Fruit fly (Drosophila melanogaster) whole organism, wandering third instar larva: ENCODE results near the gene Rbp1-like.

Experiments used
- Abd-B ChIP-seq: fragments of >200 bp; optimal IDR thresholded peaks from 2 replicates; lab custom pipeline; 2017; ENCODE audit warnings: missing biosample characterization, missing genetic modification characterization
- CG32264 ChIP-seq: fragments of 200-800 bp; sonication (Bioruptor generic); optimal IDR thresholded peaks from 2 replicates; lab custom pipeline; 2016; ENCODE audit warnings: missing biosample characterization, missing genetic modification characterization
- CG9705 ChIP-seq: fragments of 200-800 bp; sonication (Bioruptor generic); optimal IDR thresholded peaks from 2 replicates; lab custom pipeline; 2018; ENCODE audit warnings: missing biosample characterization, mild to moderate bottlenecking, missing genetic modification characterization
- CrebA ChIP-seq: fragments of 200-800 bp; sonication (Bioruptor generic); optimal IDR thresholded peaks from 2 replicates; lab custom pipeline; 2016; ENCODE audit warnings: missing biosample characterization, mild to moderate bottlenecking, missing genetic modification characterization, borderline replicate concordance
- Dfd ChIP-seq: fragments of >200 bp; optimal IDR thresholded peaks from 2 replicates; lab custom pipeline; 2017; ENCODE audit warnings: missing biosample characterization, missing genetic modification characterization
- GATAd ChIP-seq: sonication (Bioruptor generic); optimal IDR thresholded peaks from 2 replicates; lab custom pipeline; 2016; ENCODE audit warnings: missing biosample characterization, missing genetic modification characterization
- Hnf4 ChIP-seq: fragments of 200-800 bp; sonication (Bioruptor generic); optimal IDR thresholded peaks from 2 replicates; lab custom pipeline; 2016; ENCODE audit warnings: missing biosample characterization, mild to moderate bottlenecking, missing genetic modification characterization
- Hr78 ChIP-seq: fragments of >200 bp; optimal IDR thresholded peaks from 2 replicates; lab custom pipeline; 2017; ENCODE audit warnings: missing biosample characterization, missing genetic modification characterization
- Hr83 ChIP-seq: fragments of 200-300 bp; sonication (Bioruptor generic); optimal IDR thresholded peaks from 2 replicates; lab custom pipeline; 2016; ENCODE audit warnings: missing biosample characterization, mild to moderate bottlenecking, missing genetic modification characterization, moderate library complexity; ENCODE audit not compliant: poor library complexity, severe bottlenecking
- Jra ChIP-seq: sonication (Bioruptor generic); optimal IDR thresholded peaks from 2 replicates; lab custom pipeline; 2016; ENCODE audit warnings: missing biosample characterization, missing genetic modification characterization
- Mio ChIP-seq: sonication (Bioruptor generic); optimal IDR thresholded peaks from 2 replicates; lab custom pipeline; 2016; ENCODE audit warnings: missing biosample characterization, missing genetic modification characterization
- Myc ChIP-seq: fragments of >200 bp; optimal IDR thresholded peaks from 2 replicates; lab custom pipeline; 2017
- N ChIP-seq: fragments of >200 bp; optimal IDR thresholded peaks from 2 replicates; lab custom pipeline; 2018; ENCODE audit warnings: missing biosample characterization, missing external identifiers, missing genetic modification characterization
- OdsH ChIP-seq: fragments of 200-800 bp; sonication (Bioruptor generic); optimal IDR thresholded peaks from 2 replicates; lab custom pipeline; 2016; ENCODE audit warnings: missing biosample characterization, mild to moderate bottlenecking, missing genetic modification characterization
- Rel ChIP-seq, 2 experiments: fragments of 200-800 bp; sonication (Bioruptor generic) in 1 of 2; optimal IDR thresholded peaks; 2 replicates in 1 of 2; 3 replicates in 1 of 2; lab custom pipeline; 2016 to 2019; ENCODE audit warnings: mild to moderate bottlenecking in 2 of 2, missing biosample characterization in 2 of 2, missing genetic modification characterization in 2 of 2, moderate library complexity in 1 of 2
- Sp1 ChIP-seq: fragments of 200-800 bp; sonication (Bioruptor generic); optimal IDR thresholded peaks from 3 replicates; lab custom pipeline; 2019; ENCODE audit warnings: missing biosample characterization, mild to moderate bottlenecking, missing genetic modification characterization, moderate library complexity
- Vsx2 ChIP-seq: fragments of 200-300, 225-300 bp; sonication (Bioruptor generic); optimal IDR thresholded peaks from 2 replicates; lab custom pipeline; 2018; ENCODE audit warnings: missing biosample characterization, missing genetic modification characterization; ENCODE audit not compliant: partially characterized antibody
- br ChIP-seq: fragments of 200-800 bp; sonication (Bioruptor generic); optimal IDR thresholded peaks from 2 replicates; lab custom pipeline; 2016; ENCODE audit warnings: missing biosample characterization, missing genetic modification characterization
- brk ChIP-seq: fragments of 200-800 bp; sonication (Bioruptor generic); optimal IDR thresholded peaks from 2 replicates; lab custom pipeline; 2016; ENCODE audit warnings: missing biosample characterization, mild to moderate bottlenecking, missing genetic modification characterization
- dl ChIP-seq, 2 experiments: fragments of 175-275, 200-275 bp in 1 of 2; fragments of 200-275 bp in 1 of 2; sonication (Bioruptor generic); optimal IDR thresholded peaks; lab custom pipeline; 2018; ENCODE audit warnings: mild to moderate bottlenecking in 2 of 2, missing biosample characterization in 2 of 2, missing genetic modification characterization in 2 of 2, moderate library complexity in 2 of 2; ENCODE audit not compliant: partially characterized antibody in 2 of 2, insufficient read depth in 1 of 2
- dmrt93B ChIP-seq: fragments of 200-800 bp; sonication (Bioruptor generic); optimal IDR thresholded peaks from 2 replicates; lab custom pipeline; 2018; ENCODE audit warnings: missing biosample characterization, mild to moderate bottlenecking, missing genetic modification characterization
- dsf ChIP-seq: sonication (Bioruptor generic); optimal IDR thresholded peaks from 2 replicates; lab custom pipeline; 2016; ENCODE audit warnings: missing biosample characterization, missing genetic modification characterization, borderline replicate concordance
- ey ChIP-seq: fragments of 200-800 bp; sonication (Bioruptor generic); optimal IDR thresholded peaks from 2 replicates; lab custom pipeline; 2016; ENCODE audit warnings: missing biosample characterization, missing genetic modification characterization
- foxo ChIP-seq, 2 experiments: fragments of 200-800 bp; sonication (Bioruptor generic); optimal IDR thresholded peaks; 2 replicates in 1 of 2; 3 replicates in 1 of 2; lab custom pipeline; 2016 to 2017; ENCODE audit warnings: missing biosample characterization in 2 of 2, missing genetic modification characterization in 2 of 2
- fru ChIP-seq: fragments of 200-800 bp; sonication (Bioruptor generic); optimal IDR thresholded peaks from 3 replicates; lab custom pipeline; 2016; ENCODE audit warnings: missing biosample characterization, mild to moderate bottlenecking, missing genetic modification characterization
- h ChIP-seq: fragments of 200-800 bp; sonication (Bioruptor generic); optimal IDR thresholded peaks from 3 replicates; lab custom pipeline; 2016; ENCODE audit warnings: missing biosample characterization, mild to moderate bottlenecking, missing genetic modification characterization
- jim ChIP-seq: fragments of 175-275, 200-325 bp; sonication (Bioruptor generic); optimal IDR thresholded peaks from 2 replicates; lab custom pipeline; 2016; ENCODE audit warnings: missing biosample characterization, mild to moderate bottlenecking, missing genetic modification characterization
- lola ChIP-seq: fragments of >200 bp; optimal IDR thresholded peaks from 2 replicates; lab custom pipeline; 2017; ENCODE audit warnings: missing biosample characterization, missing genetic modification characterization
- pan ChIP-seq: fragments of >200 bp; optimal IDR thresholded peaks from 2 replicates; lab custom pipeline; 2017
- psq ChIP-seq: fragments of 200-800 bp; sonication (Bioruptor generic); optimal IDR thresholded peaks from 3 replicates; lab custom pipeline; 2017; ENCODE audit warnings: missing biosample characterization, mild to moderate bottlenecking, missing genetic modification characterization, moderate library complexity
- rgr ChIP-seq: fragments of 200-800 bp; sonication (Bioruptor generic); optimal IDR thresholded peaks from 3 replicates; lab custom pipeline; 2016; ENCODE audit warnings: missing biosample characterization, mild to moderate bottlenecking, missing genetic modification characterization
- sage ChIP-seq: fragments of 200-800 bp; sonication (Bioruptor generic); optimal IDR thresholded peaks from 2 replicates; lab custom pipeline; 2016; ENCODE audit warnings: missing biosample characterization, mild to moderate bottlenecking, missing genetic modification characterization
- sv ChIP-seq: fragments of 200-800 bp; sonication (Bioruptor generic); optimal IDR thresholded peaks from 3 replicates; lab custom pipeline; 2016; ENCODE audit warnings: missing biosample characterization, missing genetic modification characterization
- tai ChIP-seq: sonication (Bioruptor generic); optimal IDR thresholded peaks from 2 replicates; lab custom pipeline; 2016; ENCODE audit warnings: missing biosample characterization, missing genetic modification characterization
- woc ChIP-seq: sonication (Bioruptor generic); optimal IDR thresholded peaks from 2 replicates; lab custom pipeline; 2016; ENCODE audit warnings: missing biosample characterization, mild to moderate bottlenecking, missing genetic modification characterization

The Rbp1-like gene

DNA sequence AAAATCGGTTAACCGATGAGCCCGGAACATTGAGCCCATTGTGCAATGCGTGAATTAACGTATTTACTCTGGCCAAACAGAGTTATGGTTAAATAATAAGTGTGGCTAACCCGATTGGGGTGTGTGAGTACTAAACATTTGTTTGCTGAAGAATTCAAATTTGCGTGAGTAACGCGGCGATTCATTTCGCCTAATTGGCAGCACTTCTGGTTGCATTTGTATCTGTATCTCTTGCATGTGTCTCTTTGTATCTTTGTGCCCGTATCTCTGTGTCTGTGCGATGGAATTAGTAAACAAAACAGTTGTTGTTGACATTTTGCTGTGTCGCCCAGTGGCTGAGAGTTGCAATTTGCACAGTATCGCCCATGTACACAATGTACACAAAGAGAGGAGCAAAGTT is 26.2 kb upstream of the Rbp1-like start:
- TF ChIP-seq h (GFP tag; lab: Kevin White, UChicago) = peak; percentile 5
- no peak for TF ChIP-seq lola
- TF ChIP-seq psq = no peak
- no peak for TF ChIP-seq Myc (lab: Kevin White, UChicago)

DNA sequence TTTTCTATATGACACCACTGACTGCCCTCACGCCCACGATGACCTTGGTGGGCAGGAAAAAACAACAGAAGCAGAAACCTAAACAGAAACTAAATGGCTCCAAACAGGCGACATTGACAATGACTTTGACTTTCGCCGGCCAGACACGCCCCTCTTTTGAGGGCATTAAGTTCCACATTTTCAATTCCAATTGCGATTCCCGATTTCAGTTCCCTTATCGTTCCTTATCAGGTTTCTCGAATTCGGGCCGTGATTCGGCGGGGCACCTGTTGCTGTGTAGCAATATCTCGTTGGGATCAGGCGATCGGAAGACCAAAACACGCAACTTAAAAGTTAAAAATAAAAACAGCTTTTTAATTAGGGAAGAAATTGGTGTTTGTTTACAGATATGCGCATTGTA is 23.0 kb upstream of the Rbp1-like start:
- TF ChIP-seq ey (no peak), Jra (GFP tag; lab: Kevin White, UChicago) (no peak), pan (lab: Kevin White, UChicago) (no peak), Dfd (no peak), Hnf4 (no peak), GATAd (GFP tag; lab: Kevin White, UChicago) (no peak), sv (no peak), CG9705 (GFP tag; lab: Kevin White, UChicago) (no peak), CrebA (GFP tag; lab: Kevin White, UChicago) (no peak), dsf (GFP tag; lab: Kevin White, UChicago) (no peak), Vsx2 (GFP tag; lab: Kevin White, UChicago) (no peak)

DNA sequence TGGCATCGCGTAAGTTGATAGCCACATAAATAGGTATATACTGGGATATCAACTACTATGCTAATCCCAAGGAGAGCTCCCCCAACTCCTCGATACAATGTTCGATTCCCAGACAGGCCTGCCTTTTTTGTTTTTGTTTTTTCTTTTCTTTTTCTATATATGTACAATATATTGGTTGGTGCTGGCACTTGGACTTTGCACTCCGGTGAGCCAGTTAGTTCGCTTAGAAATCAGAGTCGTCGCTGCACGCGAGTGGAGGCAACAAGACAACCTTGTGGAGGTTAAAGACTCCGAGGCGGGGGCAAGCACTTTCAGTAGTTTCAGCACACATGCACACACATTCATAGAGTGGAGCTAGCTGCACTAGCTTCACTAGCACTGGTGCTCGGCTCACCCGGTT is 21.6 kb upstream of the Rbp1-like start:
- TF ChIP-seq Jra (GFP tag; lab: Kevin White, UChicago) (no peak), pan (lab: Kevin White, UChicago) (no peak), Hr78 (no peak), tai (GFP tag; lab: Kevin White, UChicago) (no peak), dmrt93B (GFP tag; lab: Kevin White, UChicago) (no peak), Mio (GFP tag; lab: Kevin White, UChicago) (no peak), Hnf4 (no peak), woc (GFP tag; lab: Kevin White, UChicago) (no peak), N (GFP tag; lab: Kevin White, UChicago) (no peak), GATAd (GFP tag; lab: Kevin White, UChicago) (no peak)

DNA sequence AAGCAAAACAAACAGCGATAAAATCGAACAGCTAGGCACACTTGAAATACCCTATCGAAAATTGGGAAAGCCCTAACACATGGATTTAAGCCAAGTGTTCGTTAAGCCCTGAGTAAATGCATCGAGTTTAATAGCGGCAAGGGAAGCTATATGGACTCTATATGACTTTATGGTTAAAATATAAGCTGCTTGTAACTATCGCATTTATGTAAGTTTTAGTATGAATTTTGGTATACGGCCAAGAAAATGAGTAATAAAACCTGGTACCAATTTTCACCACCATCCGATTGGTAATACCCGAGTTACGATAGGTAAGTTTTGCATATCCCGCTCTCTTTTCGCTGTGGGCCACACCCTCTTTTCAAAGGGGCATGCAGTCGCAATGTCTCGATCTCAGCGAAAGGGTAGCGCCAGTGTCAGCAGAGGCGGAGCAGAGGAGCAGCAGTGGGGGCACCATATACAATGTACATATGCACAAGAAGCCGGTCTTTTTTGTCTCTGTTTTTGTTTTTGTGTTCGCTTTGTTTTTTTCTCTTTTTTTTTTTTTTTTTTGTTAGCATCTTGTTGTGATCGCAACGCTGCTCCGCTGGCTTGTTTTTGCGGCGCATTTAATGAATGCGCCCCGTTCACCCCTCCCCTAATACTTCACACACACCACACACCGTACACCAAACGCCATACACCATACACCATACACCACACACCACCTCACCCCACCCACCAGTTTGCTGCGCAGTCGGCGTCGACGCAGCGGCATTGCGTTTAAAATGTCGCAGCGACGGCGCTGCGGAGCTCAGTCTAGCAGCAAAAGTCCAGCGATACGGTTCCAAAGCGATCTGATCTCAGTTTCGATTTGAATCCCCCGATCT is 19.5 kb upstream of the Rbp1-like start, which contains the start of gene GstT4:
Gene GstT4 (plus strand): TSS at position 788 of the 869 bp plus-strand sequence.
- TF ChIP-seq Rel (GFP tag; optimal IDR thresholded peaks at IDR 0.05; lab: Kevin White, UChicago) = peak; percentile 97
- peak; percentile 88 for TF ChIP-seq Rel (tag; optimal IDR thresholded peaks at IDR 0.05; lab: Kevin White, UChicago)
- TF ChIP-seq Hr83 = peak; percentile 39
- TF ChIP-seq sv = peak; percentile 42
- TF ChIP-seq rgr (GFP tag; lab: Kevin White, UChicago) = peak; percentile 76
- TF ChIP-seq Hnf4 = peak; percentile 90
- peak; percentile 54 for TF ChIP-seq Mio (GFP tag; lab: Kevin White, UChicago)
- TF ChIP-seq Sp1 (GFP tag; lab: Kevin White, UChicago) = peak; percentile 87
- no peak for TF ChIP-seq lola
- peak; percentile 76 for TF ChIP-seq brk
- peak; percentile 87 for TF ChIP-seq br (GFP tag; lab: Kevin White, UChicago)
- peak; percentile 85 for TF ChIP-seq fru (GFP tag; lab: Kevin White, UChicago)
- TF ChIP-seq foxo (GFP tag; optimal IDR thresholded peaks at IDR 0.05; lab: Kevin White, UChicago) = peak; percentile 12 to 80
- TF ChIP-seq woc (GFP tag; lab: Kevin White, UChicago) = peak; percentile 95
- TF ChIP-seq Jra (GFP tag; lab: Kevin White, UChicago) = peak; percentile 67
- TF ChIP-seq Vsx2 (GFP tag; lab: Kevin White, UChicago) = no peak
- TF ChIP-seq ey = peak; percentile 57
- TF ChIP-seq CG32264 = no peak
- no peak for TF ChIP-seq Myc (lab: Kevin White, UChicago)
- no peak for TF ChIP-seq Hr78
- peak; percentile 80 for TF ChIP-seq OdsH (GFP tag; lab: Kevin White, UChicago)
- no peak for TF ChIP-seq Dfd
- no peak for TF ChIP-seq dsf (GFP tag; lab: Kevin White, UChicago)
- TF ChIP-seq dmrt93B (GFP tag; lab: Kevin White, UChicago) = peak; percentile 33
- TF ChIP-seq Abd-B = no peak
- peak; percentile 97 for TF ChIP-seq psq
- peak; percentile 86 for TF ChIP-seq h (GFP tag; lab: Kevin White, UChicago)
- TF ChIP-seq dl (GFP tag; optimal IDR thresholded peaks at IDR 0.05; lab: Kevin White, UChicago; ENCODE audit: insufficient read depth in 1 of 2, partially characterized antibody in 2 of 2) = no peak
- TF ChIP-seq CrebA (GFP tag; lab: Kevin White, UChicago) = no peak
- no peak for TF ChIP-seq pan (lab: Kevin White, UChicago)
- peak; percentile 85 for TF ChIP-seq sage
- peak; percentile 98 for TF ChIP-seq jim (GFP tag; lab: Kevin White, UChicago)
- TF ChIP-seq, all 38 proteins: peak for 20
